Worm (Caenorhabditis elegans): ENCODE data around the gene str-163.

str-163 gene

DNA sequence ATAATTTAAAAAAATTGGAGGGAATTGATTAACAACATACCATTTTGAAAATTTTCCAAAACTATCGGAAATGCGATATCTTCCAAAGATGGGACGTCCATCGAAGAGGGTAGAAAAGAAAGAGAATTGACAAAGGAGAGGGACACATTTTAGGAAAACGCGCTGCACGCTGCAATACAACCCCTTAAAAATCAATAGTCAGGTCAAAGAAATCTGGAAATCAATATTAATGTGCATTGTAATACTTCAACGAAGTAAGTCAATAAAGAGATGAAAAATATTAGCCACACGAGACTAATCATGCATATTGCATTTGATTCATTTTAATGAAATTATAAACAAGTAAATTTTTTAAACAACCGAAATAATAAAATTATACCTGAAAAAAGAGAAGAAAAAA is 15.4 kb downstream of the str-163 start, which contains the start of gene Y9C9A.13:
Gene Y9C9A.13 (minus strand): TSS at position 101 of the 400 bp plus-strand sequence.
- no peak for TF ChIP-seq B0310.2 (tag; optimal IDR thresholded peaks at IDR 0.05)

- TF ChIP-seq hmg-4 (GFP tag; optimal IDR thresholded peaks at IDR 0.05): no peak
- TF ChIP-seq flt-1 (GFP tag; IDR thresholded peaks at IDR 0.05): no peak
- no peak for TF ChIP-seq tbx-37 (GFP tag; conservative IDR thresholded peaks at IDR 0.05)
- TF ChIP-seq ceh-13 (GFP tag; optimal IDR thresholded peaks at IDR 0.05): no peak
- TF ChIP-seq ceh-36 (tag; optimal IDR thresholded peaks at IDR 0.05): no peak
- TF ChIP-seq scrt-1 (GFP tag; IDR thresholded peaks at IDR 0.05): no peak
- TF ChIP-seq aly-1 (tag; optimal IDR thresholded peaks at IDR 0.05): no peak
- no peak for TF ChIP-seq tra-4 (tag; optimal IDR thresholded peaks at IDR 0.05)
- no peak for TF ChIP-seq sea-1 (GFP tag; conservative IDR thresholded peaks at IDR 0.05)
- no peak for TF ChIP-seq B0310.2 (tag; optimal IDR thresholded peaks at IDR 0.05)
Observed at ce11 chrIV:4975995-4976394, 22.0 kb downstream of the str-163 start, which contains the start of gene Y9C9A.16. Gene Y9C9A.16 (minus strand): TSS chrIV:4976125.

DNA sequence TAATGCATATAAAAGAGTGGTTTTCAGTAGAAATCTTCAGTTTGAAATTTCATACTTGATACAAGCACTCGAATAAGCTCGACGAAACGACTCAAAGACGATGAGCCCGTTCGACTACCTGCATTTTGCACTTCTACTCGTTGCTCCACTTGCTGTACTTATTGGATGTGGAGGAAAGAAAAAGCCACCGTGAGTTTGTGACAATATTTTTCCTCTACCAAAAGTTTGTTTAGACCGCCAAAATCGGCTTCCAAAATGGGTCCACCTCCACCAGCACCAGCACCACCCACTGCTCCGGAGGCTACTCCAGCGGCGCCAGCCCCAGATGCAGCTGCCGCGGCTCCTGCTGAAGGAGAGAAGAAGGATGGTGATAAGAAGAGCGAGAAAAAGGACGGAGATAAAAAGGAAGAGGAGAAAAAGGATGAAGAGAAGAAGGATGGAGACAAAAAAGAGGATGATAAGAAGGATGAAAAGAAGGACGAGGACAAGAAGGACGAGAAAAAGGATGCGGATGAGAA is 23.2 kb downstream of the str-163 start, which contains the start of gene E03H12.5:
Gene E03H12.5 (plus strand): TSS at position 51 of the 518 bp plus-strand sequence.
- TF ChIP-seq B0310.2 (tag; optimal IDR thresholded peaks at IDR 0.05) (no peak), pes-1 (GFP tag; IDR thresholded peaks at IDR 0.05) (no peak), flt-1 (GFP tag; IDR thresholded peaks at IDR 0.05) (no peak), hnd-1 (tag; optimal IDR thresholded peaks at IDR 0.05) (no peak), F13C5.2 (tag; optimal IDR thresholded peaks at IDR 0.05) (no peak), tbx-11 (GFP tag; IDR thresholded peaks at IDR 0.05) (no peak), ama-1 (optimal IDR thresholded peaks at IDR 0.05) (no peak), tra-4 (tag; optimal IDR thresholded peaks at IDR 0.05) (no peak), scrt-1 (GFP tag; IDR thresholded peaks at IDR 0.05) (no peak), ets-7 (tag; optimal IDR thresholded peaks at IDR 0.05) (no peak), aly-1 (tag; optimal IDR thresholded peaks at IDR 0.05) (no peak), hmg-4 (GFP tag; optimal IDR thresholded peaks at IDR 0.05) (no peak), sea-1 (GFP tag; conservative IDR thresholded peaks at IDR 0.05) (no peak), ceh-13 (GFP tag; optimal IDR thresholded peaks at IDR 0.05) (no peak), tbx-37 (GFP tag; conservative IDR thresholded peaks at IDR 0.05) (no peak), ceh-36 (tag; optimal IDR thresholded peaks at IDR 0.05) (no peak), hmbx-1 (tag; optimal IDR thresholded peaks at IDR 0.05) (no peak)

DNA sequence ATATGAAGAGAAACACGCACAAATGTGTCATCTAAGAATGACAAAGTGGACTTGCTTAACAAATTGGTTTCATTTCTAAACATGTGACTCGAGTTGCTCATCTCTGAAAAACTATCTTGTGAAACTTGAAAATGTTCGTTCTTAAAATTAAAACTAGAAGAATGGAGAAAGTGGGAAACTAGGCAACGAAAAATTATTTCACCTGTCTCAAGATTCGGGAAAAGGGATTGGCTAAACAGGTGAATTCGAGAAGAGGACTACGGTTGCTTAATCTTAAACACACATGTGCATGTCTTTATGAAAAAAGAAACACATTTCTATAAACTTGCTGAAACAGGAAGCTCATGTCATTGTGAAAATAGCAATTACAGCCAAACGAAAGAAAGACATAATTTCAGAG is 27.0 kb downstream of the str-163 start, which contains the start of gene srz-24:
Gene srz-24 (minus strand): TSS at position 101 of the 400 bp plus-strand sequence.
- TF ChIP-seq hnd-1 (tag; optimal IDR thresholded peaks at IDR 0.05): no peak
- no peak for TF ChIP-seq hmbx-1 (tag; optimal IDR thresholded peaks at IDR 0.05)
- TF ChIP-seq F13C5.2 (tag; optimal IDR thresholded peaks at IDR 0.05): no peak
- TF ChIP-seq ets-7 (tag; optimal IDR thresholded peaks at IDR 0.05): no peak
- TF ChIP-seq aly-1 (tag; optimal IDR thresholded peaks at IDR 0.05): no peak
- TF ChIP-seq hmg-4 (GFP tag; optimal IDR thresholded peaks at IDR 0.05): no peak
- TF ChIP-seq scrt-1 (GFP tag; IDR thresholded peaks at IDR 0.05): no peak
- no peak for TF ChIP-seq tbx-11 (GFP tag; IDR thresholded peaks at IDR 0.05)
- TF ChIP-seq ceh-36 (tag; optimal IDR thresholded peaks at IDR 0.05): no peak
- no peak for TF ChIP-seq B0310.2 (tag; optimal IDR thresholded peaks at IDR 0.05)
- no peak for TF ChIP-seq sea-1 (GFP tag; conservative IDR thresholded peaks at IDR 0.05)

DNA sequence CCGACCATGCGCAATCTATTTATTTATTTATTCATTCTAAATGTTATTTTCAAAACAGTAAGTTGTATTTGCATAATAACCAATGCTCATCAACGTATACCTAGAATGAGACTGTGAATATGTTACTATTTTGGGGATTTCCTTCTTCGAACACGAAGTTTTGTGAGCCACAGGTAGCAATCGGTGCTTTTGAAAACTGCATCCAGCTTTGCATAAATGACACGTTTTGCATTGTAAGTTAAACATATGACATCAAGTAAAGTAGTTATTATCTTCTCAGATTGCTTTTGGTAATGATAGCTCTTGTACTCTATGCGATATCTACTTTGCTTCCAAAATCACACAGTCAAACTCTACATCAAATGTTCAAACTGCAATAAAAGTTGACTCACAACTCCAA is 28.5 kb downstream of the str-163 start, which contains the start of gene E03H12.4:
Gene E03H12.4 (plus strand): TSS at position 120 of the 400 bp plus-strand sequence.
- TF ChIP-seq ceh-36 (tag; optimal IDR thresholded peaks at IDR 0.05) (no peak), ceh-13 (GFP tag; optimal IDR thresholded peaks at IDR 0.05) (no peak), B0310.2 (tag; optimal IDR thresholded peaks at IDR 0.05) (no peak), flt-1 (GFP tag; IDR thresholded peaks at IDR 0.05) (no peak), tbx-37 (GFP tag; conservative IDR thresholded peaks at IDR 0.05) (no peak), tbx-11 (GFP tag; IDR thresholded peaks at IDR 0.05) (no peak), ama-1 (optimal IDR thresholded peaks at IDR 0.05) (no peak), sea-1 (GFP tag; conservative IDR thresholded peaks at IDR 0.05) (no peak), F13C5.2 (tag; optimal IDR thresholded peaks at IDR 0.05) (no peak), aly-1 (tag; optimal IDR thresholded peaks at IDR 0.05) (no peak), hmg-4 (GFP tag; optimal IDR thresholded peaks at IDR 0.05) (no peak)

ce11 chrIV:4983746-4984145 is 29.8 kb downstream of the str-163 start, which contains the start of gene clec-176:
Gene clec-176 (plus strand): TSS chrIV:4984046.
- TF ChIP-seq aly-1 (tag; optimal IDR thresholded peaks at IDR 0.05): no peak
- no peak for TF ChIP-seq tbx-11 (GFP tag; IDR thresholded peaks at IDR 0.05)
- TF ChIP-seq flt-1 (GFP tag; IDR thresholded peaks at IDR 0.05): no peak
- TF ChIP-seq ceh-36 (tag; optimal IDR thresholded peaks at IDR 0.05): no peak
- no peak for TF ChIP-seq scrt-1 (GFP tag; IDR thresholded peaks at IDR 0.05)
- TF ChIP-seq tra-4 (tag; optimal IDR thresholded peaks at IDR 0.05): no peak
- no peak for TF ChIP-seq ceh-13 (GFP tag; optimal IDR thresholded peaks at IDR 0.05)
- no peak for TF ChIP-seq F13C5.2 (tag; optimal IDR thresholded peaks at IDR 0.05)
- no peak for TF ChIP-seq hnd-1 (tag; optimal IDR thresholded peaks at IDR 0.05)
- TF ChIP-seq sea-1 (GFP tag; conservative IDR thresholded peaks at IDR 0.05): no peak
- TF ChIP-seq pes-1 (GFP tag; IDR thresholded peaks at IDR 0.05): no peak
- no peak for TF ChIP-seq hmbx-1 (tag; optimal IDR thresholded peaks at IDR 0.05)

- no peak for TF ChIP-seq sea-1 (GFP tag; conservative IDR thresholded peaks at IDR 0.05)
- TF ChIP-seq ceh-13 (GFP tag; optimal IDR thresholded peaks at IDR 0.05): no peak
- TF ChIP-seq tbx-37 (GFP tag; conservative IDR thresholded peaks at IDR 0.05): no peak
- TF ChIP-seq ets-7 (tag; optimal IDR thresholded peaks at IDR 0.05): no peak
- no peak for TF ChIP-seq F13C5.2 (tag; optimal IDR thresholded peaks at IDR 0.05)
- no peak for TF ChIP-seq pes-1 (GFP tag; IDR thresholded peaks at IDR 0.05)
- no peak for TF ChIP-seq ama-1 (optimal IDR thresholded peaks at IDR 0.05)
- TF ChIP-seq ceh-36 (tag; optimal IDR thresholded peaks at IDR 0.05): no peak
- no peak for TF ChIP-seq scrt-1 (GFP tag; IDR thresholded peaks at IDR 0.05)
- TF ChIP-seq flt-1 (GFP tag; IDR thresholded peaks at IDR 0.05): no peak
- TF ChIP-seq tra-4 (tag; optimal IDR thresholded peaks at IDR 0.05): no peak
- TF ChIP-seq hmbx-1 (tag; optimal IDR thresholded peaks at IDR 0.05): no peak
- TF ChIP-seq tbx-11 (GFP tag; IDR thresholded peaks at IDR 0.05): no peak
- no peak for TF ChIP-seq aly-1 (tag; optimal IDR thresholded peaks at IDR 0.05)
- TF ChIP-seq hnd-1 (tag; optimal IDR thresholded peaks at IDR 0.05): no peak
Observed at ce11 chrIV:4986246-4986645, 32.3 kb downstream of the str-163 start, which contains the start of gene clec-177. Gene clec-177 (plus strand): TSS chrIV:4986546.

All from whole organism, early embryonic.